Comparison of ENCODE assay signal across 5 fruit fly cellular contexts in the genomic region with DNA sequence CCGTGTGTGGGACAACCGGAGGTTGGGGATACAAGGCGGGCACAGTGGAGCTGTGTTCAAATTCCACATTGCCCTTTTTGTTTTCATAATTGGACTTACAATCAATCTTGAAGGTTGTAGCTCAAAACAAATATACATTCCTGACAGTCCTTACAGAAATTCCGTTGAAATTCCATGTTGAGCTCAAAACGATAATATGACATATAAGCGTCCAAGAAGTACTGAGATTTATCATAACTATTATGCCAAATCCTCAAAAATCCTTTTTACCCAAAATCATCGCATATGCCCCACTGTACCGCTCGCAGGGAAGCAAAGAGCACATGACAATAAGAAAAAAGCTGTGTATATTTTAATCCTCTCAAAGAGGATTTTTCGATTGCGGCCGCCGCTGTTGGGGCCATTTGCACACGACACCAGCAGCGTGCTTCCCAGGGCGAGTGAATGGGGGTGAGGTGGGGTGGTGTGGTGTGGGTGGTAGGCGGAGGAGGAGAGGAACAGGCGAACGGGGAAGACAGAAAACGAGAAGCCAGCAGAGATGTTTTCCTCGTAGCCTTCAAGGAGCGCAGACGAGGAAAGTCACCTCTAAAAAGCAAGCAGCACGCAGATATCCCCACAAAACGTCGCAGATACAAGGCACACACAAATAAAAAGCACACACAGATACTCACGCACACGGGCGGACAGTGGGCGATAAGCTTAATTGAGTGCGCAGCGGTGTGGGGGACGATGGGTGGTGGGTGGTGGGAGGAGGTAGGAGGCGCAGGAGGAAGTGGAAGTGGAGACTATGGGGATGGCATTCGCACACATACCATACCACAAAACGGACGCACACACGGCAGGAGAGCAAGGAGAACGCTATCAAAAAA.
TF ChIP-seq lines count a peak whose summit lies in the region.

No protein-coding gene starts in this region.

- TF ChIP-seq CTCF in whole organism, embryonic (GFP tag; optimal IDR thresholded peaks at IDR 0.05; lab: Kevin White, UChicago) = peak; percentile 3

TF ChIP-seq in whole organism, adult, 20 proteins besides CTCF, POLR2A, EP300 and RAD21:
- peak; percentile 60 for TF ChIP-seq CG5204 (GFP tag; optimal IDR thresholded peaks at IDR 0.05; lab: Kevin White, UChicago)
- TF ChIP-seq bab1 (GFP tag; optimal IDR thresholded peaks at IDR 0.05; lab: Kevin White, UChicago) = no peak
- TF ChIP-seq CG33017 (tag; optimal IDR thresholded peaks at IDR 0.05; lab: Kevin White, UChicago) = peak; percentile 5
- TF ChIP-seq Hr96 (GFP tag; optimal IDR thresholded peaks at IDR 0.05; lab: Kevin White, UChicago) = no peak
- peak; percentile 15 for TF ChIP-seq CG7045 (GFP tag; optimal IDR thresholded peaks at IDR 0.05; lab: Kevin White, UChicago)
- peak; percentile 26 for TF ChIP-seq toe (GFP tag; optimal IDR thresholded peaks at IDR 0.05; lab: Kevin White, UChicago)

TF ChIP-seq in whole organism, embryonic, 481 proteins besides CTCF, POLR2A, EP300 and RAD21 (continues in another document):
- TF ChIP-seq seq (GFP tag; IDR thresholded peaks at IDR 0.05; lab: Robert Waterston, UW) = peak; percentile 66
- TF ChIP-seq ATbp (GFP tag; optimal IDR thresholded peaks at IDR 0.05; lab: Kevin White, UChicago) = peak; percentile 62
- TF ChIP-seq org-1 (GFP tag; optimal IDR thresholded peaks at IDR 0.05; lab: Kevin White, UChicago) = peak; percentile 75
- peak; percentile 51 to 64 for TF ChIP-seq bsh (GFP tag; optimal IDR thresholded peaks at IDR 0.05; lab: Kevin White, UChicago)
- no peak for TF ChIP-seq Doc2 (GFP tag; IDR thresholded peaks at IDR 0.05; lab: Robert Waterston, UW)
- TF ChIP-seq wdn (GFP tag; IDR thresholded peaks at IDR 0.05; lab: Robert Waterston, UW) = 0 out of 2 replicates have a peak, but pooled peaks have one; percentile 58
- peak; percentile 51 for TF ChIP-seq CG9437 (GFP tag; optimal IDR thresholded peaks at IDR 0.05; lab: Kevin White, UChicago)
- peak; percentile 44 for TF ChIP-seq CG11398 (GFP tag; optimal IDR thresholded peaks at IDR 0.05; lab: Kevin White, UChicago)
- peak; percentile 62 for TF ChIP-seq Ptx1 (GFP tag; IDR thresholded peaks at IDR 0.05; lab: Robert Waterston, UW)
- no peak for TF ChIP-seq exex (tag; optimal IDR thresholded peaks at IDR 0.05; lab: Kevin White, UChicago)
- no peak for TF ChIP-seq Asciz (GFP tag; optimal IDR thresholded peaks at IDR 0.05; lab: Kevin White, UChicago)
- peak; percentile 5 for TF ChIP-seq chn (GFP tag; optimal IDR thresholded peaks at IDR 0.05; lab: Kevin White, UChicago)
- TF ChIP-seq vnd (GFP tag; IDR thresholded peaks at IDR 0.05; lab: Robert Waterston, UW; ENCODE audit: partially characterized antibody) = no peak
- peak; percentile 48 for TF ChIP-seq cwo (GFP tag; optimal IDR thresholded peaks at IDR 0.05; lab: Kevin White, UChicago)
- TF ChIP-seq pum (GFP tag; optimal IDR thresholded peaks at IDR 0.05; lab: Kevin White, UChicago) = no peak
- no peak for TF ChIP-seq NFAT (GFP tag; IDR thresholded peaks at IDR 0.05; lab: Robert Waterston, UW)
- no peak for TF ChIP-seq ato (GFP tag; IDR thresholded peaks at IDR 0.05; lab: Robert Waterston, UW; ENCODE audit: partially characterized antibody)
- TF ChIP-seq nau (GFP tag; optimal IDR thresholded peaks at IDR 0.05; lab: Kevin White, UChicago) = peak; percentile 21

TF ChIP-seq in whole organism, prepupa, 60 proteins besides CTCF, POLR2A, EP300 and RAD21 (continues in another document):
- TF ChIP-seq lz (GFP tag; optimal IDR thresholded peaks at IDR 0.05; lab: Kevin White, UChicago) (peak; percentile 86), Hr38 (GFP tag; optimal IDR thresholded peaks at IDR 0.05; lab: Kevin White, UChicago) (no peak), CG11294 (GFP tag; IDR thresholded peaks at IDR 0.05; lab: Robert Waterston, UW) (peak; percentile 45; the same call in 1 of the 2 replicates), Gug (GFP tag; IDR thresholded peaks at IDR 0.05; lab: Robert Waterston, UW) (peak; percentile 57; the same call in 1 of the 2 replicates), CG6854 (GFP tag; optimal IDR thresholded peaks at IDR 0.05; lab: Kevin White, UChicago) (peak; percentile 39), CG4318 (GFP tag; optimal IDR thresholded peaks at IDR 0.05; lab: Kevin White, UChicago) (peak; percentile 63), svp (GFP tag; lab: Kevin White, UChicago) (peak; percentile 91), eg (GFP tag; IDR thresholded peaks at IDR 0.05; lab: Robert Waterston, UW) (peak; percentile 55; the same call in 1 of the 3 replicates), CG32006 (GFP tag; optimal IDR thresholded peaks at IDR 0.05; lab: Kevin White, UChicago) (peak; percentile 86), ss (GFP tag; optimal IDR thresholded peaks at IDR 0.05; lab: Kevin White, UChicago) (peak; percentile 70 to 82), CG10631 (GFP tag; optimal IDR thresholded peaks at IDR 0.05; lab: Kevin White, UChicago) (peak; percentile 77), spab (GFP tag; optimal IDR thresholded peaks at IDR 0.05; lab: Kevin White, UChicago) (peak; percentile 73), Eip75B (GFP tag; optimal IDR thresholded peaks at IDR 0.05; lab: Kevin White, UChicago) (peak; percentile 84), CG6163 (GFP tag; IDR thresholded peaks at IDR 0.05; lab: Robert Waterston, UW) (peak; percentile 70), net (GFP tag; optimal IDR thresholded peaks at IDR 0.05; lab: Kevin White, UChicago) (peak; percentile 79), vri (GFP tag; optimal IDR thresholded peaks at IDR 0.05; lab: Kevin White, UChicago) (peak; percentile 69), CG34406 (GFP tag; optimal IDR thresholded peaks at IDR 0.05; lab: Kevin White, UChicago) (peak; percentile 76), CG3032 (tag; optimal IDR thresholded peaks at IDR 0.05; lab: Kevin White, UChicago) (peak; percentile 84), Lpt (GFP tag; optimal IDR thresholded peaks at IDR 0.05; lab: Kevin White, UChicago) (peak; percentile 64)

TF ChIP-seq in whole organism, pupa, 21 proteins besides CTCF, POLR2A, EP300 and RAD21 (continues in another document):
- TF ChIP-seq Snoo (tag; optimal IDR thresholded peaks at IDR 0.05; lab: Kevin White, UChicago) (peak; percentile 75), EcR (GFP tag; optimal IDR thresholded peaks at IDR 0.05; lab: Kevin White, UChicago) (no peak), gl (tag; optimal IDR thresholded peaks at IDR 0.05; lab: Kevin White, UChicago) (peak; percentile 66), CG4496 (GFP tag; IDR thresholded peaks at IDR 0.05; lab: Robert Waterston, UW) (peak; percentile 63; the same call in 1 of the 3 replicates), CG14655 (GFP tag; optimal IDR thresholded peaks at IDR 0.05; lab: Kevin White, UChicago) (peak; percentile 81), CG34367 (tag; optimal IDR thresholded peaks at IDR 0.05; lab: Kevin White, UChicago) (peak; percentile 79), CG17806 (tag; optimal IDR thresholded peaks at IDR 0.05; lab: Kevin White, UChicago) (peak; percentile 79), Ets98B (GFP tag; IDR thresholded peaks at IDR 0.05; lab: Robert Waterston, UW) (peak; percentile 31), CG8159 (tag; optimal IDR thresholded peaks at IDR 0.05; lab: Kevin White, UChicago) (peak; percentile 84), CG10348 (GFP tag; IDR thresholded peaks at IDR 0.05; lab: Robert Waterston, UW) (peak; percentile 46; the same call in 1 of the 2 replicates), CG9948 (tag; optimal IDR thresholded peaks at IDR 0.05; lab: Kevin White, UChicago) (peak; percentile 86), CG12605 (GFP tag; IDR thresholded peaks at IDR 0.05; lab: Robert Waterston, UW) (no peak), rn (GFP tag; IDR thresholded peaks at IDR 0.05; lab: Robert Waterston, UW) (peak; percentile 52), CG13204 (GFP tag; optimal IDR thresholded peaks at IDR 0.05; lab: Kevin White, UChicago) (peak; percentile 67), D1 (tag; optimal IDR thresholded peaks at IDR 0.05; lab: Kevin White, UChicago) (peak; percentile 62), CG32121 (GFP tag; IDR thresholded peaks at IDR 0.05; lab: Robert Waterston, UW) (peak; percentile 67), CG15710 (tag; optimal IDR thresholded peaks at IDR 0.05; lab: Kevin White, UChicago) (peak; percentile 89), Pif1A (GFP tag; optimal IDR thresholded peaks at IDR 0.05; lab: Kevin White, UChicago) (peak; percentile 89), CG8301 (tag; optimal IDR thresholded peaks at IDR 0.05; lab: Kevin White, UChicago) (peak; percentile 76), Pif1B (GFP tag; optimal IDR thresholded peaks at IDR 0.05; lab: Kevin White, UChicago) (peak; percentile 85)

TF ChIP-seq in whole organism, wandering third instar larva, 38 proteins besides CTCF, POLR2A, EP300 and RAD21 (continues in another document):
- TF ChIP-seq Hnf4 (GFP tag; optimal IDR thresholded peaks at IDR 0.05; lab: Kevin White, UChicago) = peak; percentile 69
- no peak for TF ChIP-seq GATAd (GFP tag; optimal IDR thresholded peaks at IDR 0.05; lab: Kevin White, UChicago)
- TF ChIP-seq dsf (GFP tag; optimal IDR thresholded peaks at IDR 0.05; lab: Kevin White, UChicago; ENCODE audit: borderline replicate concordance) = no peak
- peak; percentile 64 for TF ChIP-seq CG9705 (GFP tag; optimal IDR thresholded peaks at IDR 0.05; lab: Kevin White, UChicago)
- TF ChIP-seq Sp1 (GFP tag; optimal IDR thresholded peaks at IDR 0.05; lab: Kevin White, UChicago) = peak; percentile 81
- TF ChIP-seq dmrt93B (GFP tag; optimal IDR thresholded peaks at IDR 0.05; lab: Kevin White, UChicago) = peak; percentile 58
- peak; percentile 86 for TF ChIP-seq fru (GFP tag; optimal IDR thresholded peaks at IDR 0.05; lab: Kevin White, UChicago)
- TF ChIP-seq br (GFP tag; optimal IDR thresholded peaks at IDR 0.05; lab: Kevin White, UChicago) = peak; percentile 78
- TF ChIP-seq psq (GFP tag; optimal IDR thresholded peaks at IDR 0.05; lab: Kevin White, UChicago) = peak; percentile 71
- peak in 1 of 2 experiments; percentile 85 for TF ChIP-seq foxo (GFP tag; optimal IDR thresholded peaks at IDR 0.05; lab: Kevin White, UChicago)
- TF ChIP-seq dl (GFP tag; optimal IDR thresholded peaks at IDR 0.05; lab: Kevin White, UChicago; ENCODE audit: insufficient read depth in 1 of 2, partially characterized antibody in 2 of 2) = no peak
- TF ChIP-seq sage (GFP tag; optimal IDR thresholded peaks at IDR 0.05; lab: Kevin White, UChicago) = peak; percentile 32
- TF ChIP-seq brk (GFP tag; optimal IDR thresholded peaks at IDR 0.05; lab: Kevin White, UChicago) = no peak
- TF ChIP-seq Myc (optimal IDR thresholded peaks at IDR 0.05; lab: Kevin White, UChicago) = no peak
- TF ChIP-seq CG32264 (GFP tag; optimal IDR thresholded peaks at IDR 0.05; lab: Kevin White, UChicago) = no peak
- no peak for TF ChIP-seq Mio (GFP tag; optimal IDR thresholded peaks at IDR 0.05; lab: Kevin White, UChicago)
- TF ChIP-seq rgr (GFP tag; optimal IDR thresholded peaks at IDR 0.05; lab: Kevin White, UChicago) = peak; percentile 69
- peak; percentile 86 for TF ChIP-seq woc (GFP tag; optimal IDR thresholded peaks at IDR 0.05; lab: Kevin White, UChicago)
- no peak for TF ChIP-seq usp (GFP tag; optimal IDR thresholded peaks at IDR 0.05; lab: Kevin White, UChicago)
- TF ChIP-seq CrebA (GFP tag; optimal IDR thresholded peaks at IDR 0.05; lab: Kevin White, UChicago; ENCODE audit: borderline replicate concordance) = no peak
- TF ChIP-seq OdsH (GFP tag; optimal IDR thresholded peaks at IDR 0.05; lab: Kevin White, UChicago) = peak; percentile 83
- TF ChIP-seq Vsx2 (GFP tag; optimal IDR thresholded peaks at IDR 0.05; lab: Kevin White, UChicago; ENCODE audit: partially characterized antibody) = no peak
